Worm (Caenorhabditis elegans): ENCODE results near the gene T03F7.7.

The T03F7.7 gene

ce11 chrV:11272848-11273247 lies 38.4 kb upstream of the T03F7.7 start, which contains the start of gene clec-223:
TSS of gene clec-223 (plus strand) at chrV:11273148.
- TF ChIP-seq pag-3 (tag; optimal IDR thresholded peaks at IDR 0.05; ENCODE audit: borderline replicate concordance) (no peak), lim-6 (tag; optimal IDR thresholded peaks at IDR 0.05) (no peak), ceh-24 (tag; optimal IDR thresholded peaks at IDR 0.05) (no peak), eyg-1 (tag; optimal IDR thresholded peaks at IDR 0.05) (no peak), ceh-18 (tag; optimal IDR thresholded peaks at IDR 0.05) (no peak), elt-2 (tag; optimal IDR thresholded peaks at IDR 0.05) (no peak), fkh-6 (tag; optimal IDR thresholded peaks at IDR 0.05) (no peak), rnt-1 (tag; optimal IDR thresholded peaks at IDR 0.05) (no peak)

ce11 chrV:11279564-11279963 lies 31.7 kb upstream of the T03F7.7 start:
- no peak for TF ChIP-seq hlh-15 (tag; optimal IDR thresholded peaks at IDR 0.05)
- TF ChIP-seq ceh-48 (tag; optimal IDR thresholded peaks at IDR 0.05), result peak; percentile 13

- TF ChIP-seq pat-9 (tag; optimal IDR thresholded peaks at IDR 0.05) (no peak), K09A11.1 (tag; optimal IDR thresholded peaks at IDR 0.05; ENCODE audit: insufficient read depth) (no peak), Y22D7AL.16 (tag; optimal IDR thresholded peaks at IDR 0.05) (no peak), sox-4 (tag; optimal IDR thresholded peaks at IDR 0.05) (no peak), fkh-6 (tag; optimal IDR thresholded peaks at IDR 0.05) (no peak), ahr-1 (tag; optimal IDR thresholded peaks at IDR 0.05) (no peak), sdc-2 (tag; optimal IDR thresholded peaks at IDR 0.05) (no peak), elt-4 (tag; optimal IDR thresholded peaks at IDR 0.05) (no peak), nfya-1 (tag; optimal IDR thresholded peaks at IDR 0.05) (peak; percentile 28), T23F11.4 (GFP tag; optimal IDR thresholded peaks at IDR 0.05) (no peak), unc-55 (GFP tag; optimal IDR thresholded peaks at IDR 0.05) (peak; percentile 67), ceh-18 (tag; optimal IDR thresholded peaks at IDR 0.05) (no peak), unc-86 (tag; optimal IDR thresholded peaks at IDR 0.05) (no peak), ceh-14 (tag; optimal IDR thresholded peaks at IDR 0.05) (no peak), ceh-31 (tag; optimal IDR thresholded peaks at IDR 0.05) (no peak), ztf-16 (tag; optimal IDR thresholded peaks at IDR 0.05) (no peak), ceh-9 (tag; optimal IDR thresholded peaks at IDR 0.05) (no peak), ceh-22 (tag; optimal IDR thresholded peaks at IDR 0.05) (no peak), rnt-1 (tag; optimal IDR thresholded peaks at IDR 0.05) (no peak), ceh-45 (GFP tag; IDR thresholded peaks at IDR 0.05) (no peak), hlh-30 (tag; optimal IDR thresholded peaks at IDR 0.05; ENCODE audit: insufficient read depth) (no peak), unc-42 (tag; optimal IDR thresholded peaks at IDR 0.05) (peak; percentile 37), tbx-2 (tag; optimal IDR thresholded peaks at IDR 0.05) (no peak), fax-1 (tag; optimal IDR thresholded peaks at IDR 0.05) (no peak)
Measured at ce11 chrV:11281414-11282209, 29.6 kb upstream of the T03F7.7 start.

- no peak for TF ChIP-seq ttx-3 (tag; optimal IDR thresholded peaks at IDR 0.05)
- TF ChIP-seq hlh-15 (tag; optimal IDR thresholded peaks at IDR 0.05), result no peak
- no peak for TF ChIP-seq syd-9 (tag; optimal IDR thresholded peaks at IDR 0.05)
- no peak for TF ChIP-seq elt-4 (tag; optimal IDR thresholded peaks at IDR 0.05)
- no peak for TF ChIP-seq dmd-4 (tag; optimal IDR thresholded peaks at IDR 0.05; ENCODE audit: borderline replicate concordance)
- no peak for TF ChIP-seq ceh-2 (tag; optimal IDR thresholded peaks at IDR 0.05)
- TF ChIP-seq hlh-8 (tag; optimal IDR thresholded peaks at IDR 0.05), result no peak
- no peak for TF ChIP-seq F13H6.1 (tag; optimal IDR thresholded peaks at IDR 0.05)
- TF ChIP-seq npax-4 (tag; optimal IDR thresholded peaks at IDR 0.05), result no peak
- no peak for TF ChIP-seq ceh-22 (tag; optimal IDR thresholded peaks at IDR 0.05)
- no peak for TF ChIP-seq mec-3 (tag; optimal IDR thresholded peaks at IDR 0.05; ENCODE audit: borderline replicate concordance)
Measured at ce11 chrV:11282272-11282671, 28.9 kb upstream of the T03F7.7 start, which contains the start of gene gly-20. TSS of gene gly-20 (plus strand) at chrV:11282572.

Measured in whole organism, late embryonic.